Fruit fly (Drosophila melanogaster): Measurements from ENCODE around the gene RnrL.

DNA sequence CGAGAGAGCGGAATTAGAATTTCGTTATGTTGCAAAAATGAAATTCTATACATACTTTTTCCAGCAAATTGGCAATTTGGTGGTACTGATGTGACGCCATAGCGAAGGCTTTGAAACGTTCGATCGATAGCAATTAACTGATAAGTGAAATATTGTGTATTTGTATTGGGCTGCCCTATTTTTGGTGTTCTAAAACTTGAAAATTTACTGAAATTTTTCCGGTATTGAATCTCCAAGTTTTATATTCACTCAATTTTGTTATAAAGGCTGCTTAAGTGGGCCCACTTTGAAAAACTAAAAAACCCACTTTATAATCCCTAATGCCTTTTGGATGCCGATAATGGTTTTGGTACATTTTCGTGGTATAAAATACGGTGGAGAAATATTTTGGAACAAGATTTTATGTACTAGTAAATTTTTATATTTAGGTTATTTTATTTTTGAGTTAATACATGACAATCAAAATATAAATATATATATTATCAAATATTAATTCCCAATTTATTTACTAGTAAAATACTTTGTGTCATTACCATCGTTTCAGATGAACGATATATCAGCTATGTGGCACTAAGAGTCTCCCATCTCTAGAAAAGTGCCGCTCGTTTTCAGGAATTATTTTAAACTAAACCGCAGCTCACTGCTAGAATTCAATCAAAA lies 34.8 kb upstream of the RnrL start, which contains the start of the genes Cand1 and pim:
- TF ChIP-seq usp (GFP tag; optimal IDR thresholded peaks at IDR 0.05): no peak
- TF ChIP-seq CG8478 (optimal IDR thresholded peaks at IDR 0.05): no peak
- no peak for TF ChIP-seq pan (optimal IDR thresholded peaks at IDR 0.05)
- TF ChIP-seq EcR (GFP tag; optimal IDR thresholded peaks at IDR 0.05): no peak
